Worm (Caenorhabditis elegans) whole organism, young adult: ENCODE data around the gene srbc-27.
"Not testable (repeated sequence)": the region's sequence is repeated elsewhere in the genome, so short reads cannot be mapped to it uniquely, and the experiment has no call there.

Experiments
- B0336.3 ChIP-seq: fragments of 200-800 bp; sonication (Bioruptor generic); IDR thresholded peaks from 2 replicates; pipeline ENCODE4 v1.3.6; 2022; ENCODE audit warnings: missing genetic modification characterization, missing compliant biosample characterization
- F22D6.2 ChIP-seq: sonication (generic microtip); optimal IDR thresholded peaks from 2 replicates; lab custom pipeline; 2016; ENCODE audit warnings: mild to moderate bottlenecking, missing genetic modification characterization, missing compliant biosample characterization
- F39B2.1 ChIP-seq: fragments of 200-800 bp; sonication (Bioruptor generic); IDR thresholded peaks from 2 replicates; pipeline ENCODE4 v1.3.6; 2022; ENCODE audit warnings: missing genetic modification reagents, missing genetic modification characterization, missing compliant biosample characterization
- F52B5.7 ChIP-seq: sonication (generic microtip); optimal IDR thresholded peaks from 2 replicates; lab custom pipeline; 2016; ENCODE audit warnings: mild to moderate bottlenecking, missing genetic modification characterization, missing compliant biosample characterization
- F55B11.4 ChIP-seq: sonication (generic microtip); optimal IDR thresholded peaks from 2 replicates; lab custom pipeline; 2016; ENCODE audit warnings: missing compliant biosample characterization, missing genetic modification characterization, borderline replicate concordance; ENCODE audit not compliant: insufficient read depth
- F57C9.4 ChIP-seq: sonication (generic microtip); optimal IDR thresholded peaks from 2 replicates; lab custom pipeline; 2017; ENCODE audit warnings: mild to moderate bottlenecking, missing genetic modification characterization, missing compliant biosample characterization
- K11D2.4 ChIP-seq: fragments of 200-800 bp; sonication (Bioruptor generic); IDR thresholded peaks from 2 replicates; pipeline ENCODE4 v1.3.6; 2022; ENCODE audit warnings: missing genetic modification reagents, missing genetic modification characterization, missing compliant biosample characterization
- Y56A3A.18 ChIP-seq: fragments of 200-800 bp; sonication (Bioruptor generic); IDR thresholded peaks from 2 replicates; pipeline ENCODE4 v1.3.6; 2022; ENCODE audit warnings: missing genetic modification reagents, missing genetic modification characterization, missing compliant biosample characterization
- akir-1 ChIP-seq: fragments of 200-800 bp; sonication (Bioruptor generic); optimal IDR thresholded peaks from 2 replicates; lab custom pipeline; 2018; ENCODE audit warnings: mild to moderate bottlenecking, missing genetic modification characterization, moderate library complexity, missing compliant biosample characterization
- ama-1 ChIP-seq, 3 experiments: fragments of 150-350 bp in 1 of 3; sonication (generic microtip) in 2 of 3; optimal IDR thresholded peaks; 2 replicates each; lab custom pipeline; 2014 to 2018; ENCODE audit warnings: missing biosample characterization in 2 of 3, missing genetic modification characterization in 2 of 3, missing genetic modification reagents in 2 of 3
- athp-1 ChIP-seq: sonication (generic microtip); optimal IDR thresholded peaks from 2 replicates; lab custom pipeline; 2017; ENCODE audit warnings: mild to moderate bottlenecking, missing genetic modification characterization, missing compliant biosample characterization
- bed-1 ChIP-seq: fragments of 200-800 bp; sonication (Bioruptor generic); IDR thresholded peaks from 2 replicates; pipeline ENCODE4 v1.3.6; 2022; ENCODE audit warnings: missing genetic modification reagents, missing genetic modification characterization, missing compliant biosample characterization
- ccch-3 ChIP-seq: fragments of 200-800 bp; sonication (Bioruptor generic); optimal IDR thresholded peaks from 2 replicates; lab custom pipeline; 2018; ENCODE audit warnings: mild to moderate bottlenecking, missing genetic modification characterization, missing compliant biosample characterization
- cebp-2 ChIP-seq: fragments of 200-800 bp; sonication (Bioruptor generic); IDR thresholded peaks from 2 replicates; pipeline ENCODE4 v1.3.6; 2022; ENCODE audit warnings: missing genetic modification characterization, missing compliant biosample characterization
- ceh-79 ChIP-seq: sonication (generic microtip); optimal IDR thresholded peaks from 2 replicates; lab custom pipeline; 2017; ENCODE audit warnings: mild to moderate bottlenecking, missing genetic modification characterization, missing compliant biosample characterization
- chd-7 ChIP-seq: sonication (generic microtip); optimal IDR thresholded peaks from 2 replicates; lab custom pipeline; 2016; ENCODE audit warnings: mild to moderate bottlenecking, missing genetic modification characterization, moderate library complexity, missing compliant biosample characterization
- fkh-3 ChIP-seq: sonication (generic microtip); optimal IDR thresholded peaks from 2 replicates; lab custom pipeline; 2016; ENCODE audit warnings: mild to moderate bottlenecking, missing genetic modification characterization, missing compliant biosample characterization
- gei-17 ChIP-seq: fragments of 200-800 bp; sonication (Bioruptor generic); optimal IDR thresholded peaks from 2 replicates; lab custom pipeline; 2018; ENCODE audit warnings: mild to moderate bottlenecking, missing genetic modification characterization, missing compliant biosample characterization
- hlh-26 ChIP-seq: fragments of 200-800 bp; sonication (Bioruptor generic); conservative IDR thresholded peaks from 2 replicates; pipeline ENCODE4 v1.3.6; 2022; ENCODE audit warnings: missing genetic modification reagents, missing genetic modification characterization, missing compliant biosample characterization
- hsf-1 ChIP-seq: fragments of 200-800 bp; sonication (Bioruptor generic); IDR thresholded peaks from 2 replicates; pipeline ENCODE4 v1.3.6; 2022; ENCODE audit warnings: missing genetic modification reagents, missing genetic modification characterization, missing compliant biosample characterization
- let-526 ChIP-seq: fragments of 200-800 bp; sonication (Bioruptor generic); IDR thresholded peaks from 2 replicates; pipeline ENCODE4 v1.3.6; 2022; ENCODE audit warnings: missing genetic modification reagents, missing genetic modification characterization, missing compliant biosample characterization
- lir-1 ChIP-seq: fragments of 200-800 bp; sonication (Bioruptor generic); conservative IDR thresholded peaks from 2 replicates; pipeline ENCODE4 v1.3.6; 2022; ENCODE audit warnings: missing genetic modification reagents, missing genetic modification characterization, missing compliant biosample characterization
- madf-10 ChIP-seq: sonication (generic microtip); optimal IDR thresholded peaks from 2 replicates; lab custom pipeline; 2016; ENCODE audit warnings: mild to moderate bottlenecking, missing genetic modification characterization, missing compliant biosample characterization
- madf-6 ChIP-seq: fragments of 200-800 bp; sonication (Bioruptor generic); IDR thresholded peaks from 2 replicates; pipeline ENCODE4 v1.3.6; 2022; ENCODE audit warnings: missing genetic modification reagents, missing genetic modification characterization, missing compliant biosample characterization
- madf-8 ChIP-seq: fragments of 200-800 bp; sonication (Bioruptor generic); conservative IDR thresholded peaks from 2 replicates; pipeline ENCODE4 v1.3.6; 2022; ENCODE audit warnings: missing genetic modification reagents, missing genetic modification characterization, missing compliant biosample characterization
- mel-28 ChIP-seq: sonication (generic microtip); optimal IDR thresholded peaks from 2 replicates; lab custom pipeline; 2016; ENCODE audit warnings: borderline replicate concordance, mild to moderate bottlenecking, missing genetic modification characterization, missing compliant biosample characterization
- nhr-120 ChIP-seq: fragments of 200-800 bp; sonication (Bioruptor generic); IDR thresholded peaks from 2 replicates; pipeline ENCODE4 v1.3.6; 2022; ENCODE audit warnings: missing genetic modification characterization, missing compliant biosample characterization
- rec-8 ChIP-seq, 2 experiments: sonication (generic microtip); optimal IDR thresholded peaks; 2 replicates each; lab custom pipeline; 2016; ENCODE audit warnings: mild to moderate bottlenecking in 2 of 2, missing genetic modification characterization in 2 of 2, missing genetic modification reagents in 2 of 2, missing genotype in 2 of 2, missing biosample characterization in 1 of 2, missing compliant biosample characterization in 1 of 2, moderate library complexity in 1 of 2
- sdz-38 ChIP-seq: sonication (generic microtip); optimal IDR thresholded peaks from 2 replicates; lab custom pipeline; 2016; ENCODE audit warnings: missing genotype, missing genetic modification characterization, missing compliant biosample characterization
- snpc-4 ChIP-seq, 5 experiments: fragments of 150-350 bp in 1 of 5; sonication (generic microtip) in 4 of 5; optimal IDR thresholded peaks; 2 replicates each; lab custom pipeline; 2014 to 2018; ENCODE audit warnings: missing genetic modification characterization in 5 of 5, missing biosample characterization in 3 of 5, antibody characterized with exemption in 2 of 5, mild to moderate bottlenecking in 2 of 5, missing compliant biosample characterization in 2 of 5, missing genotype in 2 of 5, moderate library complexity in 2 of 5, missing genetic modification reagents in 1 of 5
- sptf-2 ChIP-seq: fragments of 200-800 bp; sonication (Bioruptor generic); optimal IDR thresholded peaks from 2 replicates; lab custom pipeline; 2018; ENCODE audit warnings: mild to moderate bottlenecking, missing genetic modification characterization, missing compliant biosample characterization
- xnd-1 ChIP-seq: sonication (generic microtip); optimal IDR thresholded peaks from 2 replicates; lab custom pipeline; 2016; ENCODE audit warnings: missing genotype, missing genetic modification reagents, missing genetic modification characterization, missing compliant biosample characterization
- ztf-18 ChIP-seq: sonication (generic microtip); optimal IDR thresholded peaks from 2 replicates; lab custom pipeline; 2016; ENCODE audit warnings: missing genotype, mild to moderate bottlenecking, missing genetic modification characterization, missing compliant biosample characterization
- ztf-3 ChIP-seq: fragments of 200-800 bp; sonication (Bioruptor generic); optimal IDR thresholded peaks from 2 replicates; lab custom pipeline; 2018; ENCODE audit warnings: mild to moderate bottlenecking, missing genetic modification characterization, missing compliant biosample characterization

Gene srbc-27

ce11 chrV:17449836-17450235 lies 18.8 kb downstream of the srbc-27 start:
- TF ChIP-seq Y56A3A.18 (GFP tag; lab: Robert Waterston, UW) (no peak), chd-7 (tag; lab: Kevin White, UChicago) (no peak), ama-1 (optimal IDR thresholded peaks at IDR 0.05; lab: Kevin White, UChicago) (no peak), ama-1 (GFP tag; optimal IDR thresholded peaks at IDR 0.05; lab: Kevin White, UChicago) (no peak), F39B2.1 (no peak), ztf-3 (no peak), F52B5.7 (tag; lab: Kevin White, UChicago) (no peak), lir-1 (GFP tag; lab: Robert Waterston, UW) (no peak), fkh-3 (no peak), bed-1 (GFP tag; lab: Robert Waterston, UW) (no peak), F55B11.4 (tag; lab: Kevin White, UChicago) (no peak), madf-6 (no peak)

- TF ChIP-seq sdz-38; let-526 (GFP tag; lab: Robert Waterston, UW); F22D6.2: not testable (repeated sequence)
Observed at ce11 chrV:17456197-17456596, 25.2 kb downstream of the srbc-27 start, which contains the start of gene srh-203. Gene srh-203 (minus strand): TSS chrV:17456297.

ce11 chrV:17458069-17458468 lies 27.1 kb downstream of the srbc-27 start, which contains the start of gene str-200:
Gene str-200 (minus strand): TSS chrV:17458169.
- TF ChIP-seq F39B2.1 (no peak), sptf-2 (no peak), cebp-2 (GFP tag; lab: Robert Waterston, UW) (no peak), chd-7 (tag; lab: Kevin White, UChicago) (no peak), K11D2.4 (GFP tag; lab: Robert Waterston, UW) (no peak), hlh-26 (no peak), hsf-1 (no peak), athp-1 (no peak), ceh-79 (no peak), F57C9.4 (no peak), ztf-18 (tag; lab: Kevin White, UChicago) (no peak), madf-10 (no peak), akir-1 (GFP tag; lab: Kevin White, UChicago) (no peak), rec-8 (tag; optimal IDR thresholded peaks at IDR 0.05; lab: Kevin White, UChicago) (no peak)

- TF ChIP-seq gei-17 (GFP tag; lab: Kevin White, UChicago), result no peak
- no peak for TF ChIP-seq athp-1
- TF ChIP-seq mel-28 (tag; lab: Kevin White, UChicago), result no peak
- TF ChIP-seq nhr-120 (GFP tag; lab: Robert Waterston, UW), result no peak
- no peak for TF ChIP-seq B0336.3 (GFP tag; lab: Robert Waterston, UW)
- TF ChIP-seq madf-8, result no peak
- TF ChIP-seq xnd-1 (tag; lab: Kevin White, UChicago), result no peak
- TF ChIP-seq, all 124 proteins: peak for 0
Observed at ce11 chrV:17460061-17460460, 29.1 kb downstream of the srbc-27 start, which contains the start of gene srz-48. Gene srz-48 (minus strand): TSS chrV:17460161.

- TF ChIP-seq snpc-4 (GFP tag; optimal IDR thresholded peaks at IDR 0.05; lab: Kevin White, UChicago); snpc-4 (tag; optimal IDR thresholded peaks at IDR 0.05; lab: Kevin White, UChicago); madf-6; ccch-3 (GFP tag; lab: Kevin White, UChicago): not testable (repeated sequence)
- TF ChIP-seq, all 124 proteins: peak for 0; not testable (repeated sequence) for 124
Observed at ce11 chrV:17464278-17464677, 33.3 kb downstream of the srbc-27 start, which contains the start of gene F20E11.7. Gene F20E11.7 (plus strand): TSS chrV:17464578.
